Fruit fly (Drosophila melanogaster) Kc167 (cell line): Measurements from ENCODE around the gene Cyp303a1.

Experiments used
- Myc ChIP-seq: fragments of >200 bp; optimal IDR thresholded peaks from 2 replicates; lab custom pipeline; 2017; ENCODE audit warnings: missing external identifiers
- Sin3A ChIP-seq: fragments of >200 bp; optimal IDR thresholded peaks from 2 replicates; lab custom pipeline; 2018; ENCODE audit warnings: missing external identifiers
- h ChIP-seq: fragments of >200 bp; optimal IDR thresholded peaks from 3 replicates; lab custom pipeline; 2018; ENCODE audit warnings: missing external identifiers
- insv ChIP-seq: fragments of >200 bp; optimal IDR thresholded peaks from 3 replicates; lab custom pipeline; 2018; ENCODE audit warnings: missing external identifiers
- psq ChIP-seq: fragments of >200 bp; optimal IDR thresholded peaks from 2 replicates; lab custom pipeline; 2017; ENCODE audit warnings: missing external identifiers
- ttk ChIP-seq: sonication (Bioruptor generic); optimal IDR thresholded peaks from 2 replicates; lab custom pipeline; 2017; ENCODE audit warnings: missing external identifiers

- no peak for TF ChIP-seq Sin3A (lab: Kevin White, UChicago)
- no peak for TF ChIP-seq ttk
- TF ChIP-seq h (lab: Kevin White, UChicago): no peak
- no peak for TF ChIP-seq psq (lab: Kevin White, UChicago)
- no peak for TF ChIP-seq Myc (lab: Kevin White, UChicago)
- TF ChIP-seq insv (lab: Kevin White, UChicago): no peak
Measured at dm6 chr2L:16288393-16288731, 5.6 kb upstream of the Cyp303a1 start.
